Fruit fly (Drosophila melanogaster) whole organism: ENCODE measurements around the gene CG1662.

Experiments
- CG8478 ChIP-seq: fragments of >200 bp; optimal IDR thresholded peaks from 2 replicates; lab custom pipeline; 2018; ENCODE audit warnings: inconsistent platforms
- Dll ChIP-seq: fragments of >200 bp; optimal IDR thresholded peaks from 2 replicates; lab custom pipeline; 2017
- EcR ChIP-seq, 2 experiments: fragments of >200 bp; optimal IDR thresholded peaks; 2 replicates each; lab custom pipeline; 2017; ENCODE audit warnings: missing biosample characterization in 2 of 2, missing genetic modification characterization in 2 of 2, missing genetic modification reagents in 2 of 2
- pan ChIP-seq: fragments of >200 bp; optimal IDR thresholded peaks from 2 replicates; lab custom pipeline; 2017
- psq ChIP-seq: fragments of >200 bp; optimal IDR thresholded peaks from 2 replicates; lab custom pipeline; 2017
- usp ChIP-seq: fragments of >200 bp; optimal IDR thresholded peaks from 2 replicates; lab custom pipeline; 2017; ENCODE audit warnings: missing biosample characterization, missing genetic modification characterization, mixed read lengths

DNA sequence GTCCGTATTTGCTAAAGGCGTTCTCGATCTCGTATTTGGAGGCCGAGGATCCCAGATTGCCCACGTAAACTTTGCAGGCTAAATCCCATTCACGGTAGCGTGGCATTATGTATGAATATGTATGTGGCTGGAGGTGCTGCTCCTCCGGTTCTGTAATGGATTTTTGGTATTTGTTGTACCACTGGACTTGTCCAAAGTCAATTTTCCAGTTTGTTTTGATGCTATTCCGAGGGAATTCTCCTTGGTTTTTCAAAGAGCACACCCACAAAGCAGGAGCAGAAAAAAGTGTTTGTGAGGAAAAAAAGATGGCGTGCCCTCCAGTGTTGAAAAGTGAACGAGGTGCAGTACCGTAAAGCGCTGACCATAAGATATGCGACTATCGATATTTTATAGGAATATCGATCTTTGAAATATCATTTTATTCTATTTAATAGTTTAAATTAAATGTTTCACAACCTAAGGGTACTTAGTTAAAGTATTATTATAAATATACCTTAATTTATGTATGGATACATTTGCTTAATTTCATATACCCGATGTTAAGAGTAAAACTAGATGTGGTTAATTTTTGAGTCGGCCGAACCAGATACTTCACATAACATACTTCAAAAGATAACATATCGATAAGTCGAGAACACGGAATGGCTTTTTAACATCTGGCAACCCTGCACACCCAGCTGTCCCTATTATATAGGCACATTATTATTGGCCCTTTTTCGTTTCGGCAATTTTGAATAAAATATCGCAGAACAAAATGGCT, 2.6 kb upstream of the CG1662 start, which contains the start of the genes Rbp1-like and Tim9a:
- TF ChIP-seq Dll (lab: Kevin White, UChicago) = no peak
- no peak for TF ChIP-seq psq (lab: Kevin White, UChicago)
- no peak for TF ChIP-seq usp (GFP tag; lab: Kevin White, UChicago)
- TF ChIP-seq CG8478 (lab: Kevin White, UChicago) = no peak
- no peak for TF ChIP-seq pan (lab: Kevin White, UChicago)
- no peak for TF ChIP-seq EcR (GFP tag; optimal IDR thresholded peaks at IDR 0.05; lab: Kevin White, UChicago)
